Worm (Caenorhabditis elegans): ENCODE results near the gene C07E3.8.

DNA sequence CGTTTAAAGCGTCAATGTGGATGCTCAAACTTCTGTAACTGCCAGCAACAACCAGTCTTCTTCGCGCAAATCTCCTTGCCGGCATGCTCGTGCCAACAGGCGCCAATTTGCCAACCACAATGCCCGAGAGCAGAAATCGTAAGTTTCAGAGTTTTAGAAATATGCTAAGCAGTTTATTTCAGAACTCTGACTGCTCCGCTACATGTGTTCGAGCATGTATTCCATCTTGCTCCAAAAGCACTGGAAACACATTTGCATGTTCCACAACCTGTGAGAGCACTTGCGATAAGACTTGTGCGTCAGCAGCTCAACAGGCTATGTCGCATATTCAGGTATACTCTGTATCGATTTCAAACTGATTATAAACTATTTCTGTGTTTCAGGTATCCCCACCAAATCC lies 22.3 kb upstream of the C07E3.8 start:
- TF ChIP-seq dao-5 (tag; optimal IDR thresholded peaks at IDR 0.05), result no peak
- no peak for TF ChIP-seq him-1 (tag; optimal IDR thresholded peaks at IDR 0.05)
- TF ChIP-seq W03F9.2 (tag; optimal IDR thresholded peaks at IDR 0.05), result no peak
